Worm (Caenorhabditis elegans): ENCODE measurements around the gene F40G9.14.

DNA sequence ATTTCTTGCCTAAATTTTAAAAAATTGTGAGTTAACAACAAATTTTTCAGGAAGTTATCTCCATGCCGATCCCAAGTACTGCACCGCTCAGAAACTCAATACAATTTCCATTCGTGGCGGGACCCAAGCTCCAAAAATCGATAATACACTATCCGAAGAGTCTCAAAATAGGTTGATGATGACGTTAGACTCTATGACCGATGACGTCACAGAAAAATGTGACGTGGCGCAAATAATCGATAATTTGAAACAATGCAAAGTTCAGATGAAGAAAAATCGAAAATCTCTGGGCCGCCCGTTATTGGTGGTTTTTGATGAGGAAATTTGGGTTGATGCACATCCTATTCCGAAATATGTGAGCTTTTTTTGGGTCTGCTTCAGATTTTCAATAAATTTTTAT lies 6.7 kb upstream of the F40G9.14 start:
- TF ChIP-seq snpc-4 (tag; optimal IDR thresholded peaks at IDR 0.05) = no peak
- TF ChIP-seq ceh-83 (GFP tag; optimal IDR thresholded peaks at IDR 0.05) = no peak
- no peak for TF ChIP-seq ces-1 (GFP tag; optimal IDR thresholded peaks at IDR 0.05)
- TF ChIP-seq nhr-76 (tag; optimal IDR thresholded peaks at IDR 0.05) = no peak
- TF ChIP-seq lsy-2 (tag; optimal IDR thresholded peaks at IDR 0.05) = no peak
- TF ChIP-seq sptf-1 (tag; optimal IDR thresholded peaks at IDR 0.05) = no peak
- no peak for TF ChIP-seq nhr-28 (tag; optimal IDR thresholded peaks at IDR 0.05)
- TF ChIP-seq ztf-11 (tag; optimal IDR thresholded peaks at IDR 0.05) = no peak
